Worm (Caenorhabditis elegans): ENCODE measurements around the gene glr-2.
A peak's percentile ranks its signal among the peaks of the same experiment; 100 is the strongest.

glr-2 gene

DNA sequence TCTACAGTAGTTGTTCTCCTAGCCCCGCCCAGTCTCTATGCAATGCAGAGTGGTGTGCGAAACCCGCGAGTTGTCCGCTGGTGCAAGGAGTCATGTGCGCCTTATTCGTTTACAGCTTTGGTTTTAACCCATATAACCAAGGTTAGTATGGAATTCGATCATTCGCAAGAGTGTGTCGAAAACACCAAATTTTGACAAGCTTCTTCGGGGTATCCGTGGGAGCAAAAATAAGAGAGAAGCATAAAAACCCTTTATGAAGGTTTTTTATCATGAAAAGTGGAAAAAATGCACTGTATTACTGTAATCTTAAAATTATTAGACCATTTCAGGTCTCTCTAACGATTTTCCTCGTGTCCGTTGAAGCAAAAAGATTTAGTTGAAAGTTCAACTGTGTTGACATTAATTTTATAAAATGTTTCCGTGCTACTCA lies 2.6 kb downstream of the glr-2 start (continued):
- TF ChIP-seq madf-3 (GFP tag; IDR thresholded peaks at IDR 0.05) (peak; percentile 77; the same call in 1 of the 2 replicates), lin-26 (GFP tag; IDR thresholded peaks at IDR 0.05) (peak; percentile 18; the same call in 1 of the 2 replicates), C06A6.2 (GFP tag; conservative IDR thresholded peaks at IDR 0.05) (no peak), aptf-2 (GFP tag; conservative IDR thresholded peaks at IDR 0.05) (no peak), lsy-27 (tag; optimal IDR thresholded peaks at IDR 0.05; ENCODE audit: borderline replicate concordance, insufficient read depth) (no peak), ceh-91 (GFP tag; IDR thresholded peaks at IDR 0.05) (peak; percentile 51; the same call in 1 of the 2 replicates), F10E7.11 (tag; optimal IDR thresholded peaks at IDR 0.05) (no peak), snpc-4 (GFP tag; optimal IDR thresholded peaks at IDR 0.05) (peak; percentile 96), snpc-4 (tag; optimal IDR thresholded peaks at IDR 0.05) (peak; percentile 96 to 98 (median 97)), chd-7 (tag; optimal IDR thresholded peaks at IDR 0.05) (no peak), madf-10 (tag; optimal IDR thresholded peaks at IDR 0.05) (no peak)

DNA sequence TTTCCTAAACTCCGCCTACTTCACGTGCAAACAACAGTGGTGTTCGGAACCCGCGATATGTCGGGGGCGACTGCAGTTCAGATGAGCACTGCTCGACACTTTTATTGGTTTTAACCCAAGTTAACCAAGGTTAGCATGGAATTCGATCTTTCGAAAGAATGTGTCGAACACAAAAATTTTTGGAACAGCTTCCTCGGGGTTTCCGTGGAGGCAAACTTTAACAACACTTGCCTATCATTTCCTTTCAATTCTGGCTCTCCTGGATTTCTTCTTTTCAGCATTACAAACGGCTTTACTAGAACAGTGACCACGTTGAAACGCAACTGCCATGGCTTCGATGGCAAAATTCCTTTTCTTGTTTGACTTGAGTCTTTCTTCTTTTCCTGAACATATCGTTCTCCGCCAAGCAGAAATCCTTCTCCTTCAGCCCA lies 3.5 kb downstream of the glr-2 start:
- TF ChIP-seq attf-3 (GFP tag; conservative IDR thresholded peaks at IDR 0.05) (peak; percentile 61; the same call in 1 of the 2 replicates), nhr-27 (tag; optimal IDR thresholded peaks at IDR 0.05) (no peak), fkh-3 (tag; optimal IDR thresholded peaks at IDR 0.05) (peak; percentile 92), mes-4 (tag; optimal IDR thresholded peaks at IDR 0.05) (peak; percentile 1), ceh-27 (GFP tag; optimal IDR thresholded peaks at IDR 0.05) (peak; percentile 17), F49E8.2 (tag; optimal IDR thresholded peaks at IDR 0.05; ENCODE audit: insufficient read depth) (peak; percentile 85), rcor-1 (GFP tag; IDR thresholded peaks at IDR 0.05) (peak; percentile 86), T26A5.8 (tag; optimal IDR thresholded peaks at IDR 0.05) (peak; percentile 13), F57A8.1 (GFP tag; optimal IDR thresholded peaks at IDR 0.05) (no peak), ztf-25 (GFP tag; IDR thresholded peaks at IDR 0.05) (0 out of 2 replicates have a peak, but pooled peaks have one; percentile 36), lin-54 (GFP tag; optimal IDR thresholded peaks at IDR 0.05) (peak; percentile 82), egl-44 (GFP tag; IDR thresholded peaks at IDR 0.05) (0 out of 2 replicates have a peak, but pooled peaks have one; percentile 18), B0336.3 (GFP tag; IDR thresholded peaks at IDR 0.05) (peak; percentile 88), F55B11.4 (tag; optimal IDR thresholded peaks at IDR 0.05; ENCODE audit: borderline replicate concordance, insufficient read depth) (no peak), dpl-1 (GFP tag; optimal IDR thresholded peaks at IDR 0.05) (no peak), F57C9.4 (tag; optimal IDR thresholded peaks at IDR 0.05) (peak; percentile 40), zfh-2 (GFP tag; conservative IDR thresholded peaks at IDR 0.05) (no peak; the same call in 1 of the 2 replicates), lsy-27 (tag; optimal IDR thresholded peaks at IDR 0.05; ENCODE audit: borderline replicate concordance, insufficient read depth) (peak; percentile 21), C17E4.6 (GFP tag; IDR thresholded peaks at IDR 0.05) (peak; percentile 51; the same call in 1 of the 2 replicates), zim-3 (tag; optimal IDR thresholded peaks at IDR 0.05) (no peak), dox-1 (GFP tag; IDR thresholded peaks at IDR 0.05) (peak; percentile 90), xnd-1 (tag; optimal IDR thresholded peaks at IDR 0.05) (peak; percentile 22), bed-2 (GFP tag; IDR thresholded peaks at IDR 0.05) (no peak), sea-2 (GFP tag; IDR thresholded peaks at IDR 0.05) (no peak), F52B5.7 (tag; optimal IDR thresholded peaks at IDR 0.05) (peak; percentile 35), ceh-40 (GFP tag; IDR thresholded peaks at IDR 0.05) (no peak), chd-7 (tag; optimal IDR thresholded peaks at IDR 0.05) (peak; percentile 40), attf-6 (GFP tag; IDR thresholded peaks at IDR 0.05) (peak; percentile 97), athp-1 (tag; optimal IDR thresholded peaks at IDR 0.05) (peak; percentile 47), ceh-91 (GFP tag; IDR thresholded peaks at IDR 0.05) (no peak), D2030.7 (GFP tag; IDR thresholded peaks at IDR 0.05) (peak; percentile 97), lin-26 (GFP tag; IDR thresholded peaks at IDR 0.05) (peak; percentile 67), let-607 (tag; optimal IDR thresholded peaks at IDR 0.05) (peak in 1 of 2 experiments; percentile 30), hmg-1.2 (GFP tag; IDR thresholded peaks at IDR 0.05) (peak; percentile 93), unc-130 (GFP tag; optimal IDR thresholded peaks at IDR 0.05) (peak; percentile 37), snpc-3.4 (tag; optimal IDR thresholded peaks at IDR 0.05) (peak; percentile 99), mel-28 (tag; optimal IDR thresholded peaks at IDR 0.05; ENCODE audit: borderline replicate concordance) (no peak), repo-1 (tag; optimal IDR thresholded peaks at IDR 0.05) (peak; percentile 89), him-1 (tag; optimal IDR thresholded peaks at IDR 0.05) (peak; percentile 91)
